Worm (Caenorhabditis elegans) whole organism, L4 larva: ENCODE data around the gene pho-1.

Source experiments
- ceh-20 ChIP-seq: fragments of 200-800 bp; sonication (Bioruptor generic); IDR thresholded peaks from 2 replicates; pipeline ENCODE4 v1.3.6; 2022; ENCODE audit warnings: missing genetic modification reagents, missing genetic modification characterization, missing compliant biosample characterization
- daf-8 ChIP-seq: fragments of 200-800 bp; sonication (Bioruptor generic); IDR thresholded peaks from 2 replicates; pipeline ENCODE4 v1.3.6; 2022; ENCODE audit warnings: missing genetic modification characterization, missing compliant biosample characterization
- fkh-10 ChIP-seq: fragments of 150-350 bp; optimal IDR thresholded peaks from 2 replicates; lab custom pipeline; 2014; ENCODE audit warnings: missing biosample characterization, missing genetic modification reagents, missing genetic modification characterization
- lin-15B ChIP-seq: fragments of 150-350 bp; sonication (generic microtip); optimal IDR thresholded peaks from 3 replicates; lab custom pipeline; 2014; ENCODE audit warnings: missing biosample characterization, missing genetic modification characterization
- nhr-76 ChIP-seq: fragments of 150-350 bp; optimal IDR thresholded peaks from 2 replicates; lab custom pipeline; 2014; ENCODE audit warnings: missing biosample characterization, missing genetic modification characterization
- nhr-77 ChIP-seq: fragments of 150-350 bp; optimal IDR thresholded peaks from 2 replicates; lab custom pipeline; 2014; ENCODE audit warnings: missing biosample characterization, missing genetic modification characterization
- ztf-11 ChIP-seq: fragments of 150-350 bp; optimal IDR thresholded peaks from 2 replicates; lab custom pipeline; 2014; ENCODE audit warnings: missing biosample characterization, missing genetic modification characterization

DNA sequence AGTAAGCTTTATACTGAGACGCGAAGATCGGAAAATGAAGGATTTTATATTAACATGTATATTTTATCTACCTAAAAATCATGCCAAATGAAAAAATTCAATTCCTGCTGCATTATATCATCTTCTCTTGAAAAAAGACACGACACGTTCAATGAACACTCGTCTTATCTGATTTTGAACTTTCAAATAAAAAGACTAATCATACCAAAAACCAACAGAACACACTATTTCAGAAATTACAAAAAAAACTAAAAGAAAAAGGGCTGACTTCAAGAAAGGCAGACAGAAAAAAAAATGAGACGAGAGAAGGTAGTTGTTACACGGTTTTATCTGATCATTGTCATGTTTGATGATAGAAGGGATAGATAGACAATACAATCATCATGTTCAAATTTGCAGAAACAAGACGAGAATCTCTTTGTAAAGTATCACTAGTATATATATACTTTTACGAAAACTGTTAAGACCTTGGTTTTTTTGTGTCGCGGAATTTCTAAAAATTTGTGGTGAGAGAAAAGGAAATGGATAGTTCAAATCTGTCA lies 47.2 kb upstream of the pho-1 start:
- no peak for TF ChIP-seq ztf-11 (tag; lab: Kevin White, UChicago)
- no peak for TF ChIP-seq ceh-20 (GFP tag; lab: Robert Waterston, UW)
- TF ChIP-seq nhr-76, result peak; percentile 25
- TF ChIP-seq nhr-77 (tag; lab: Kevin White, UChicago), result peak; percentile 16
- no peak for TF ChIP-seq daf-8 (GFP tag; lab: Robert Waterston, UW)
- no peak for TF ChIP-seq lin-15B (tag; lab: Kevin White, UChicago)
- TF ChIP-seq fkh-10 (GFP tag; lab: Kevin White, UChicago), result no peak
